Worm (Caenorhabditis elegans) whole organism, midembryonic: ENCODE data around the gene ekl-5.

ENCODE experiments used
- flt-1 ChIP-seq: fragments of 200-800 bp; sonication (Bioruptor generic); IDR thresholded peaks from 2 replicates; pipeline ENCODE4 v1.3.6; 2022; ENCODE audit warnings: missing genetic modification characterization, missing compliant biosample characterization
- ztf-23 ChIP-seq: fragments of 200-800 bp; sonication (Bioruptor generic); IDR thresholded peaks from 2 replicates; pipeline ENCODE4 v1.3.6; 2022; ENCODE audit warnings: missing genetic modification reagents, missing genetic modification characterization, missing compliant biosample characterization

- no peak for TF ChIP-seq flt-1 (GFP tag; lab: Robert Waterston, UW)
- no peak for TF ChIP-seq ztf-23
Observed at ce11 chrX:13914289-13914688, 2.7 kb downstream of the ekl-5 start, which contains the start of gene Y26E6A.2.
